Fruit fly (Drosophila melanogaster) S2 (cell line): ENCODE results near the gene CG32248.

Experiments
- CG8478 ChIP-seq: fragments of >200 bp; optimal IDR thresholded peaks from 2 replicates; lab custom pipeline; 2018
- CTCF ChIP-seq, 2 experiments: fragments of >200 bp; optimal IDR thresholded peaks; 2 replicates each; lab custom pipeline; 2018

DNA sequence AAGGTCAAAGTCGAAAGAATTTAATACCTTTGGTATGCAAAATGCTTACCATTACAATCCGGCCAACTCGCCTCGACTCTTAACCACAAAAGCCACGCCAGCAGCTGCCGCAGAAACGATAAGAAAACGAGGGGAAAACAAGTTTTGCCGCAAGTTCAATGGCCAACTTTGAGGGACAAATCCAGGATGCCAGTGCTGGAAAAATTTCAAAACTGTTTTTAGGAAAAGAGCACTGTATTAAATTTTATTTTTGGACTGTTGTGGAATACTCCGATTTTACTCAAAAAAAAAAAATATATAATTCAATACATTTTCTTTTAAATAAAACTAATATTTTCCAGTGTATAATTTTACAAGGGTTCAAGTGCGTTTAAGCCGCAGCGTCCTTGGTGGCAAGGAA, 23.1 kb downstream of the CG32248 start:
- no peak for TF ChIP-seq CG8478 (lab: Kevin White, UChicago)
- no peak for TF ChIP-seq CTCF (optimal IDR thresholded peaks at IDR 0.05; lab: Kevin White, UChicago)
